Fruit fly (Drosophila melanogaster) whole organism, embryonic: ENCODE measurements around the gene CG43094.

Experiments used
- CG2116 ChIP-seq: fragments of 200-800 bp; sonication (Bioruptor generic); optimal IDR thresholded peaks from 3 replicates; lab custom pipeline; 2018; ENCODE audit warnings: missing biosample characterization, mild to moderate bottlenecking, missing genetic modification characterization
- CHES-1-like ChIP-seq: fragments of 200-800 bp; sonication (Bioruptor generic); optimal IDR thresholded peaks from 2 replicates; lab custom pipeline; 2016; ENCODE audit warnings: missing biosample characterization, missing genetic modification characterization
- Poxn ChIP-seq: fragments of 200-800 bp; sonication (Bioruptor generic); IDR thresholded peaks from 2 replicates; pipeline ENCODE4 v1.3.6; 2022; ENCODE audit warnings: missing biosample characterization, missing genetic modification characterization
- rib ChIP-seq: fragments of 200-800 bp; sonication (Bioruptor generic); IDR thresholded peaks from 2 replicates; pipeline ENCODE4 v1.3.6; 2022; ENCODE audit warnings: missing biosample characterization, missing genetic modification characterization

DNA sequence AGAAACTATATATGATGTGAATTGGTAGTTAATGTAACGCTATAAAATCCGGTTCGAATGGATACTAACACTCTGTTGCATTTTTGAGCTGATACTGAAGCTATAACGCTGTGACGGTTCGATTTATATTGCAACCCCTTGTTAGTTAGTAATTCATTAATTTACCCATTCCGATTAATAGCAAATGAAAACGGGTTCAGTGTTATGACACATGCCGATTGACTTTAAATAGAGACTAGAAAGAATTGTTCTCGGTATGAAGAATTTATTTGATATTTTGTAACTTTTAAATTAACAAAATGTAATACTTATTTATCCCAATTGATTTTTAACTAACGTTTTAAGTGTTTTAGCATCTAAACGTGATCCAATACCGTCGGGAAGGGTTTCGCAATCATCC lies 2.2 kb downstream of the CG43094 start, which contains the start of gene CG43091:
- TF ChIP-seq Poxn (GFP tag; lab: Robert Waterston, UW) = no peak
- no peak for TF ChIP-seq CHES-1-like (GFP tag; lab: Kevin White, UChicago)
- TF ChIP-seq rib (GFP tag; lab: Robert Waterston, UW) = no peak
- TF ChIP-seq CG2116 (GFP tag; lab: Kevin White, UChicago) = no peak
